Fruit fly (Drosophila melanogaster): ENCODE results near the gene MED6.

Gene MED6

DNA sequence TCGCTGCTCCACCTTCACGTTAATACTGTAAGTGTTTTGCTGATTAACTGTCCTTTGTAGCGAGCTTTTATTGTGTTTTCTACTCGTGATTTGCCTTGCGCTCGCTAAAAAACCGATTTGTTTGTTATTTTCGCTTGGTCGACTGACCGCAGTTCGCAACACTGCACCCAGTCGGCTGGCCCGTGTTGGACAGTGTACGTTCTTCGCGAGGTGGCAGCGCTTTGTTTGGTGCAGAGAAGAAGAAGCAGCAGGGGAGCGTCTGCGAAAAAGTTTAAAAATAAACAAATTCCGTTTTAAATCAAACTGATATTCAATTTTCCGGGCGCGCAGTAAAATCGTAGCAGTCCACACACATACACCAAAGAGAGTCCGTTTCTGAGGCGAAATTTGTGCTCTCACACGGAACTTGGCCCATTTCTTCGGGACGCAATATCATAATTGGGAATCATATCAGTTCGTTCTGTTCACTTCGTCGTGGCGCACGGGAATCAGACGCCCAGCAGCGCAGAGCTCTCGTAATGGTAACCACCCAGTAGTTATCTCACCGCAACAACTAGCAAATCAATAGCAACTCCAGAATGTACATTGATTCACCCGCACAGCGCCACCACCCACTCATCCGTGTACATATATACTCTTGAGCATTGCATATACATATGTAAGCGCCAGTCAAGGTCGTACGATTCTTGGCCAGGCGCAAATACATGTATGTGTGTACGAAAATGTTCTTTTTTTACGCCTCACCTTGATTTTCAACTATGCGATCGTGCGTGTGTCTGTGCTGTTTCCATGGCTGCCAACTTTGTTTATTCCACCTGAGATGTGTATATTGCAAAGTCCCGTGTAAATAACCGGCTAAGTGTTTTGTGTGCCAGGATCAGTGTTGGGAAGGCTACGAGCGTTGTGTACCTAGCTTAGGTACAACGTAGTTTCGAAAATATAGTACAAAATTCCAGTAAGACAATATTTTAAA lies 878 bp downstream of the MED6 start, which contains the start of gene Naa80 (continued):
- TF ChIP-seq CG8281 (tag; optimal IDR thresholded peaks at IDR 0.05), result no peak
- TF ChIP-seq zfh2 (GFP tag; optimal IDR thresholded peaks at IDR 0.05), result peak; percentile 89
- peak; percentile 31 for TF ChIP-seq CG1233 (GFP tag; optimal IDR thresholded peaks at IDR 0.05)
- TF ChIP-seq CG13775 (GFP tag; optimal IDR thresholded peaks at IDR 0.05), result peak; percentile 9
- no peak for TF ChIP-seq Oaz (GFP tag; IDR thresholded peaks at IDR 0.05)
- peak; percentile 22 for TF ChIP-seq CG15601 (tag; optimal IDR thresholded peaks at IDR 0.05)
- peak; percentile 27 for TF ChIP-seq CG16863 (GFP tag; optimal IDR thresholded peaks at IDR 0.05)
- no peak for TF ChIP-seq lola (GFP tag; optimal IDR thresholded peaks at IDR 0.05)
- TF ChIP-seq scrt (GFP tag; optimal IDR thresholded peaks at IDR 0.05), result no peak
- TF ChIP-seq ara (GFP tag; IDR thresholded peaks at IDR 0.05), result peak; percentile 43; the same call in 1 of the 2 replicates
- TF ChIP-seq lmd (GFP tag; IDR thresholded peaks at IDR 0.05), result peak; percentile 55; the same call in 1 of the 2 replicates
- peak; percentile 94 for TF ChIP-seq YL-1 (GFP tag; optimal IDR thresholded peaks at IDR 0.05)
- peak; percentile 10 for TF ChIP-seq grn (GFP tag; optimal IDR thresholded peaks at IDR 0.05)
- peak; percentile 53; the same call in 2 of the 3 replicates for TF ChIP-seq CG34224 (GFP tag; IDR thresholded peaks at IDR 0.05; ENCODE audit: partially characterized antibody)
- peak; percentile 47 for TF ChIP-seq CG4424 (GFP tag; optimal IDR thresholded peaks at IDR 0.05)
- TF ChIP-seq CG10431 (GFP tag; optimal IDR thresholded peaks at IDR 0.05), result peak; percentile 20
- peak; percentile 84 for TF ChIP-seq her (GFP tag; optimal IDR thresholded peaks at IDR 0.05)
- TF ChIP-seq tgo (GFP tag; IDR thresholded peaks at IDR 0.05), result peak; percentile 18; the same call in 1 of the 3 replicates
- no peak for TF ChIP-seq CG7745 (tag; optimal IDR thresholded peaks at IDR 0.05)
- no peak for TF ChIP-seq cad (GFP tag; optimal IDR thresholded peaks at IDR 0.05)
- TF ChIP-seq CG14710 (tag; optimal IDR thresholded peaks at IDR 0.05), result peak; percentile 43
- no peak for TF ChIP-seq CG5953 (GFP tag; IDR thresholded peaks at IDR 0.05)
- TF ChIP-seq CTCF (GFP tag; optimal IDR thresholded peaks at IDR 0.05), result peak; percentile 37
- TF ChIP-seq HmgD (GFP tag; optimal IDR thresholded peaks at IDR 0.05), result peak; percentile 85
- peak; percentile 16 for TF ChIP-seq Lhr (GFP tag; optimal IDR thresholded peaks at IDR 0.05)
- peak; percentile 56 for TF ChIP-seq Ptx1 (GFP tag; IDR thresholded peaks at IDR 0.05)
- TF ChIP-seq ato (GFP tag; IDR thresholded peaks at IDR 0.05; ENCODE audit: partially characterized antibody), result no peak; the same call in 1 of the 2 replicates
- peak; percentile 15 for TF ChIP-seq Abd-B (GFP tag; optimal IDR thresholded peaks at IDR 0.05)
- TF ChIP-seq slbo (GFP tag; IDR thresholded peaks at IDR 0.05), result peak; percentile 88
- TF ChIP-seq run (tag; optimal IDR thresholded peaks at IDR 0.05), result no peak
- TF ChIP-seq C15 (GFP tag; IDR thresholded peaks at IDR 0.05), result no peak
- peak; percentile 21 for TF ChIP-seq CG1602 (GFP tag; optimal IDR thresholded peaks at IDR 0.05)
- TF ChIP-seq bowl (GFP tag; IDR thresholded peaks at IDR 0.05), result no peak
- peak; percentile 25 for TF ChIP-seq D19A (tag; optimal IDR thresholded peaks at IDR 0.05)
- peak; percentile 88 for TF ChIP-seq ftz-f1 (GFP tag; optimal IDR thresholded peaks at IDR 0.05)
- peak; percentile 31 for TF ChIP-seq NK7.1 (GFP tag; optimal IDR thresholded peaks at IDR 0.05)
- peak; percentile 54 for TF ChIP-seq Hr3 (GFP tag; optimal IDR thresholded peaks at IDR 0.05)
- TF ChIP-seq so (GFP tag; IDR thresholded peaks at IDR 0.05), result no peak
- peak; percentile 58 for TF ChIP-seq CG11398 (GFP tag; optimal IDR thresholded peaks at IDR 0.05)
- peak; percentile 75 for TF ChIP-seq lilli (GFP tag; optimal IDR thresholded peaks at IDR 0.05)
- TF ChIP-seq CG6272 (GFP tag; IDR thresholded peaks at IDR 0.05), result no peak
- peak; percentile 84 for TF ChIP-seq B-H2 (GFP tag; optimal IDR thresholded peaks at IDR 0.05)
- TF ChIP-seq CG9727 (GFP tag; optimal IDR thresholded peaks at IDR 0.05), result peak; percentile 24
- no peak for TF ChIP-seq Asciz (GFP tag; optimal IDR thresholded peaks at IDR 0.05)
- TF ChIP-seq chn (GFP tag; optimal IDR thresholded peaks at IDR 0.05), result peak; percentile 80
- TF ChIP-seq rib (GFP tag; IDR thresholded peaks at IDR 0.05), result peak; percentile 90
- TF ChIP-seq CG17802 (tag; optimal IDR thresholded peaks at IDR 0.05), result peak; percentile 33
- TF ChIP-seq CG11504 (tag; optimal IDR thresholded peaks at IDR 0.05), result no peak
- peak; percentile 59 for TF ChIP-seq Opbp (GFP tag; IDR thresholded peaks at IDR 0.05; ENCODE audit: partially characterized antibody)
